Worm (Caenorhabditis elegans) whole organism, early embryonic: ENCODE measurements around the gene C06B8.2.

ENCODE experiments used
- B0310.2 ChIP-seq: sonication (generic microtip); optimal IDR thresholded peaks from 2 replicates; lab custom pipeline; 2016; ENCODE audit warnings: mild to moderate bottlenecking, missing genetic modification characterization, missing compliant biosample characterization
- F13C5.2 ChIP-seq: sonication (generic microtip); optimal IDR thresholded peaks from 2 replicates; lab custom pipeline; 2017; ENCODE audit warnings: mild to moderate bottlenecking, missing genetic modification characterization, inconsistent platforms, missing compliant biosample characterization
- aly-1 ChIP-seq: sonication (generic microtip); optimal IDR thresholded peaks from 2 replicates; lab custom pipeline; 2016; ENCODE audit warnings: missing genetic modification characterization, missing compliant biosample characterization
- ama-1 ChIP-seq: fragments of 150-350 bp; optimal IDR thresholded peaks from 2 replicates; lab custom pipeline; 2014
- ceh-13 ChIP-seq: fragments of 200-800 bp; sonication (Bioruptor generic); optimal IDR thresholded peaks from 2 replicates; lab custom pipeline; 2018; ENCODE audit warnings: mild to moderate bottlenecking, missing genetic modification characterization, missing compliant biosample characterization
- ceh-36 ChIP-seq: sonication (generic microtip); optimal IDR thresholded peaks from 2 replicates; lab custom pipeline; 2016; ENCODE audit warnings: missing genetic modification characterization, inconsistent platforms, missing compliant biosample characterization
- ets-7 ChIP-seq: sonication (generic microtip); optimal IDR thresholded peaks from 2 replicates; lab custom pipeline; 2016; ENCODE audit warnings: missing genotype, missing genetic modification characterization, missing compliant biosample characterization
- flt-1 ChIP-seq: fragments of 200-800 bp; sonication (Bioruptor generic); IDR thresholded peaks from 2 replicates; pipeline ENCODE4 v1.3.6; 2022; ENCODE audit warnings: missing genetic modification characterization, missing compliant biosample characterization
- hmbx-1 ChIP-seq: sonication (generic microtip); optimal IDR thresholded peaks from 2 replicates; lab custom pipeline; 2016; ENCODE audit warnings: mild to moderate bottlenecking, missing genetic modification characterization, missing compliant biosample characterization
- hmg-4 ChIP-seq: fragments of 200-800 bp; sonication (Bioruptor generic); optimal IDR thresholded peaks from 2 replicates; lab custom pipeline; 2018; ENCODE audit warnings: mild to moderate bottlenecking, missing genetic modification characterization, missing compliant biosample characterization
- hnd-1 ChIP-seq: sonication (generic microtip); optimal IDR thresholded peaks from 2 replicates; lab custom pipeline; 2016; ENCODE audit warnings: missing genetic modification characterization, missing compliant biosample characterization
- pes-1 ChIP-seq: fragments of 200-800 bp; sonication (Bioruptor generic); IDR thresholded peaks from 2 replicates; pipeline ENCODE4 v1.3.6; 2022; ENCODE audit warnings: missing genetic modification reagents, missing genetic modification characterization, missing compliant biosample characterization
- scrt-1 ChIP-seq: fragments of 200-800 bp; sonication (Bioruptor generic); IDR thresholded peaks from 2 replicates; pipeline ENCODE4 v1.3.6; 2022; ENCODE audit warnings: missing genetic modification characterization, missing compliant biosample characterization
- sea-1 ChIP-seq: fragments of 200-800 bp; sonication (Bioruptor generic); conservative IDR thresholded peaks from 2 replicates; pipeline ENCODE4 v1.3.6; 2022; ENCODE audit warnings: missing genetic modification characterization, missing compliant biosample characterization
- tbx-11 ChIP-seq: fragments of 200-800 bp; sonication (Bioruptor generic); IDR thresholded peaks from 2 replicates; pipeline ENCODE4 v1.3.6; 2022; ENCODE audit warnings: missing genetic modification characterization, missing compliant biosample characterization
- tbx-37 ChIP-seq: fragments of 200-800 bp; sonication (Bioruptor generic); conservative IDR thresholded peaks from 2 replicates; pipeline ENCODE4 v1.3.6; 2022; ENCODE audit warnings: missing genetic modification reagents, missing genetic modification characterization, missing compliant biosample characterization
- tra-4 ChIP-seq: sonication (generic microtip); optimal IDR thresholded peaks from 2 replicates; lab custom pipeline; 2017; ENCODE audit warnings: missing genetic modification characterization, missing compliant biosample characterization

C06B8.2 gene

DNA sequence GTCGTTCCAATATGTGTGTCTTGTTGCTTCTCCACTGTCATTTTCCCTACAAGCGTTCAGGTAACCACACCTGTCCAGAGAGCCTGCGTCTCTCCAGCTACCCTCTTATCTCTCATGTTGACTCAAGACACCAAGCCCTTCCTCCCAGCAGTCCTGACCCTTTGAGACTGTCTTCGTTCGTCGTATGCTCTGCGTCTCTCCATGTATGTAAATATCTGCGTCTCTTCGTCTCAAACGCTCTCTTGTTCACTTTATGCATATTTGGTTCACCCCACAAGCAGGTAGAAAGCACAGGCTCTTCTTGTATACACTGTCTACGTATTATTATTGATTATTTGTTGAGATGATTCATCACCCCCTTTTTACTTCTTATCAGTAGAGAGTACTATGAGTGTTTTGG lies 19.2 kb upstream of the C06B8.2 start:
- TF ChIP-seq pes-1 (GFP tag; lab: Robert Waterston, UW) (no peak), ceh-36 (no peak), scrt-1 (no peak), hmg-4 (GFP tag; lab: Kevin White, UChicago) (no peak), ceh-13 (GFP tag; lab: Kevin White, UChicago) (no peak), hmbx-1 (tag; lab: Kevin White, UChicago) (no peak)

DNA sequence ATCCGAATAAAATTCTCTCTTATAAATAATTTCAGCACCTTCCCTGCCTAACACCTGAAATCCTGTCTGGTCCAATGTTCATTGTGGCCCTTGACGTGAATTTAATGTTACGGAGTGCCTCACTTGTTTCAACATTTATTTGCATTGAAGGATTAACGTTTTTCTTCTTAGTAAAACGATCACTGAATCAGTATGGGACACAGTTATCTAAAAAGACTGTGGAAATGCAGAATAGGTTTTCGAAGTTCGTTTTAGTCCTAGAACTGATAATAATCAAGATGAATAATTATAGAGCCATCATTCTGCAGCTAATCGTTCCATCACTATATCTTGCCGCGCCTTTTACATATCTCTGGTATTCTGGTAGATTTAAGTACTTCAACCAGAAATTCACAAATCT lies 16.6 kb upstream of the C06B8.2 start, which contains the start of gene srh-219:
Gene srh-219, plus strand, starts transcription at position 301 of the 400 bp plus-strand sequence.
- TF ChIP-seq aly-1 (no peak), hmg-4 (GFP tag; lab: Kevin White, UChicago) (no peak), tra-4 (tag; lab: Kevin White, UChicago) (no peak), B0310.2 (tag; lab: Kevin White, UChicago) (no peak), F13C5.2 (tag; lab: Kevin White, UChicago) (no peak), ceh-13 (GFP tag; lab: Kevin White, UChicago) (no peak), tbx-11 (GFP tag; lab: Robert Waterston, UW) (no peak), ceh-36 (no peak), hmbx-1 (tag; lab: Kevin White, UChicago) (no peak), sea-1 (GFP tag; lab: Robert Waterston, UW) (no peak), ets-7 (no peak), flt-1 (no peak), tbx-37 (GFP tag; lab: Robert Waterston, UW) (no peak)

DNA sequence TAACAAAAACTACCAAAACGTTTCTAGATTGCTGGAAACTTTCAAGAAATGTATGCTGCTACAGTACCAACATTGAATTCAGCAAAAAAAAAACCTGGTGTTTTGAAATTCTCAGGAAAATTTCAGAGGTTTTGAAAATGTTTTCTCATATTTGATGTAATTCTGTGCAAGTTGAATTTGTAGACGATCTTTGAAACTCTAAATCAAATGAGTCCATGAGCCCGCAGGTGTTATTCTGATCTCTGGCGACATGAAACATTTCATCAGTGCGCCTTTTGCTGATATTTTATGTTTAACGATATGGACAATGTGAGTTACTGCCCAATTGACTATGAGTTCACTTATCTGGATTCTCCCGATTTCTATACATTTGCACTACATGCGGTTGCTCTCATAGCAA lies 15.1 kb upstream of the C06B8.2 start, which contains the start of gene srh-218:
Gene srh-218, plus strand, starts transcription at position 301 of the 400 bp plus-strand sequence.
- no peak for TF ChIP-seq F13C5.2 (tag; lab: Kevin White, UChicago)
- no peak for TF ChIP-seq flt-1
- no peak for TF ChIP-seq aly-1
- TF ChIP-seq ceh-36, result no peak
- no peak for TF ChIP-seq ets-7

DNA sequence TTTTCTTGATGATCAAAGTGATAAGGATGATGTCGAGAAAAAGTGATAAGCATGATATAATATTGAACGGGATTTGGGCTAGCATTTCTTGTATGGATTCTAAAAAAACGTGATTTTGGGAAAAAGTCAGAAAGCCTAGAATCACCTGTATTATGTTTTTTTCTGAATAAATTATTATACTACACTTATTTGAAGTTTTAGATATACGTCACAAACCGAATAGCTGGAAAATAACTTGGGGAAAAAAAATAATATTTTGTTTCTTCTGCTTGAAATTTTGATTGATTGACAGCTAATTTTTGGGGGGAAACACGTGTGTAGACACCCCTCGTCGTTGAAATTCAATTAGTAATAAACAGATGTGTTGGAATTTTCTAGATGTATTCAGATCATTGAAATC lies 14.0 kb upstream of the C06B8.2 start, which contains the start of gene str-264:
Gene str-264, minus strand, starts transcription at position 101 of the 400 bp plus-strand sequence.
- no peak for TF ChIP-seq B0310.2 (tag; lab: Kevin White, UChicago)
- TF ChIP-seq scrt-1, result no peak
- TF ChIP-seq aly-1, result no peak
- no peak for TF ChIP-seq tbx-37 (GFP tag; lab: Robert Waterston, UW)

DNA sequence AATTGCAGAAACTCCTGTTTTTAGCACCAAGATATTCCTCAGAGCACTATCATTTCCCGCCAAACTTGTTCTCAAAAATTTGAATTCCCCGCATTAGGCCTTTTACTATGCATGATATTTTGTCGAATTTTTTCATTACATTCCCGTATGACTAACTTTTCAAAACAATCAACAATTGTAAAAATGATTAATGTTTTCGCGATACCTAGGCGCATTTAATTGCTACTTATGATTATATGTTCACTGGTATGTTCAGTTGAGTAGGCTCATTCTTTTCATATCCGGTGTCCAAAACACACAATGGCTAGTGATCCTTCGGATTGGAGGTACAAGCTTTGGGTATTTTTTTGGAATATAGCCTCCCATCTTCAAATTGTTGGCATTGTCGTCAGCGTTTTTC lies 9.2 kb upstream of the C06B8.2 start, which contains the start of gene srw-21:
Gene srw-21, plus strand, starts transcription at position 301 of the 400 bp plus-strand sequence.
- no peak for TF ChIP-seq flt-1
- no peak for TF ChIP-seq aly-1
- no peak for TF ChIP-seq ama-1 (lab: Kevin White, UChicago)

DNA sequence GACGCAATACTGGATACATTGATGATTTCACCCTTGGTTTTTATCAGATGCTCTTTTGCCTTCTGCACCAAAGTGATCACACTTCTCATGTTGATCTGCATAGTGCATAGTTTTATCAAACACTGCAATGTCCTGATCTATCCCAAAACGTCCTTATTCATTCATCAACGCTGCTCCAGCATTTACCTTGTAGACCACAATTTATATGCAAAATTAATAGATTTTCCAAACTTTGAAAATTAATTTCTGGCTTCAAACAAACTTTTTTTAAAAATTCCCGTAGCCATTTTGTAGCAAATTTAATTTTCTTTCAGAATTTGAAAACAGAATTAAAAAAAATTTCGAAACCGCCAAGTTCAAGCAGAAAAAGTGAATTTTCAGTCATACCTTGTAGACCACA lies 6.0 kb upstream of the C06B8.2 start, which contains the start of gene C06B8.3:
Gene C06B8.3, minus strand, starts transcription at position 101 of the 400 bp plus-strand sequence.
- TF ChIP-seq ets-7 (no peak), scrt-1 (no peak), F13C5.2 (tag; lab: Kevin White, UChicago) (no peak), ceh-13 (GFP tag; lab: Kevin White, UChicago) (no peak), hmg-4 (GFP tag; lab: Kevin White, UChicago) (no peak), flt-1 (no peak), aly-1 (no peak), tra-4 (tag; lab: Kevin White, UChicago) (no peak), tbx-37 (GFP tag; lab: Robert Waterston, UW) (no peak), hmbx-1 (tag; lab: Kevin White, UChicago) (no peak), B0310.2 (tag; lab: Kevin White, UChicago) (no peak), sea-1 (GFP tag; lab: Robert Waterston, UW) (no peak), ama-1 (lab: Kevin White, UChicago) (no peak), hnd-1 (tag; lab: Kevin White, UChicago) (no peak), tbx-11 (GFP tag; lab: Robert Waterston, UW) (no peak), pes-1 (GFP tag; lab: Robert Waterston, UW) (no peak), ceh-36 (no peak)

DNA sequence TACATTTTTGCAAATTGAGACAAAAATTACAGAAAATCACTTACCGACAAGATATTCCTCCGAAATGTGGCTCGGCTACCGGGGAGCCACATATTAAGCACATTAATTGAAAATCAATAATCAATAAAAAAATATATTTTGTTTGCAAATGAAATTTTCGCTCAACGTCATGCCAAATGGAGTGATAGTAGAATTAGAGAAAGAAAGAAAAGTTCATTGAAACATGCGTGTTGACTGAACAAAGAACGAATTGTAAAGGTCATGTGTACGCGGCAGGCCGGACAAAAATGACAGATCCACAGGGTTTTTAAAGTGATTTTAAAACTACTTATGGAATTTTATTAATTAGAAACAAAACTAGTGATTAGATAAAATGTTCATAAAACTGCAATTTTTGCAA lies 5.0 kb upstream of the C06B8.2 start:
- TF ChIP-seq ceh-13 (GFP tag; lab: Kevin White, UChicago), result no peak
- no peak for TF ChIP-seq B0310.2 (tag; lab: Kevin White, UChicago)
- TF ChIP-seq hnd-1 (tag; lab: Kevin White, UChicago), result no peak
- no peak for TF ChIP-seq scrt-1

DNA sequence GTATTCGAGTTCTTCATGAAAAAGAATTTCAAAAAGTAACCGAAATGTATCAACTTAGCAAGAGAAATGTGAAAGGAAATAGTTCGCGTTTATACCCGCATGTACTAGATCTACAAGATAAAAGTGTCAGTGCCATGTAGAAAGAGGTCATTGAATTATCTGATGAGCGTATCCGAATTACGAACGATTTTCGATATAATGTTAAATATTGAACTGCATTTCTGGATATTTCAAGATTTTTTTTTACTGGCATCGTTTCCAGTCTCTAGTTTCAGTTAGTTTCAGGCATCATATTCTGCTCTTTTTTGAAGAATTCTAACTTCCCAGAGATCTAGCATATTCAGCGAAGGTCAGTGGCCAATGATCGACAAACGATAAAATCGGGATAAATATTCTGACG lies 2.8 kb upstream of the C06B8.2 start, which contains the start of gene nhr-150:
Gene nhr-150, minus strand, starts transcription at position 92 of the 400 bp plus-strand sequence.
- TF ChIP-seq F13C5.2 (tag; lab: Kevin White, UChicago) (no peak), hnd-1 (tag; lab: Kevin White, UChicago) (no peak), aly-1 (no peak), sea-1 (GFP tag; lab: Robert Waterston, UW) (no peak), tra-4 (tag; lab: Kevin White, UChicago) (no peak)

DNA sequence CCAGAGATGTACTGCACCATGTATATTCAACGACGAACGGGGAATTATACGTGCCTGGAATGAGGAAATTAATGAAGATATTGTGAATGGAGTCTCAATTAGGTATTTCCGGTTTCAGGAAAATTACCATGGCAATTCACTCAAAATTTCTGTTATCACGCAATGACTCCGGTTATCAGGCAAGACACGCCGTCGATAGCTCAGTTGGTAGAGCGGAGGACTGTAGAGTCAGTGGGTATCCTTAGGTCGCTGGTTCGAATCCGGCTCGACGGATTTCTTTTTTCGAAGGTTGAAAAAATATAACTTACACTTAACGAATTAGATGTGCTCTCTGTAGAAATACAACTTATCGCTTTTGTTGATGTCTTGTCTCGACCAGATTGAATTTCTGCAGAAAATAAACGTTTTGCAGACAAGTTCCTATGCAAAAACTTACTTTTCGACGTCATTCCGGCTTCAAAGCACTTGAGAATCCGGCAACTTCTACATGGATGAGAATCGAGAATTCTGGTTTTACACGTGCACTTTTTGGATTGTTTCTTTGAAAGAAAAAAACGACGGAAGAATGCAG lies 2.0 kb upstream of the C06B8.2 start:
- no peak for TF ChIP-seq tbx-11 (GFP tag; lab: Robert Waterston, UW)
- no peak for TF ChIP-seq B0310.2 (tag; lab: Kevin White, UChicago)
- TF ChIP-seq ama-1 (lab: Kevin White, UChicago), result no peak
- TF ChIP-seq scrt-1, result no peak
- no peak for TF ChIP-seq hmg-4 (GFP tag; lab: Kevin White, UChicago)
- TF ChIP-seq pes-1 (GFP tag; lab: Robert Waterston, UW), result no peak
- no peak for TF ChIP-seq tbx-37 (GFP tag; lab: Robert Waterston, UW)
- no peak for TF ChIP-seq aly-1
